Fruit fly (Drosophila melanogaster): Measurements from ENCODE around the gene CG9663.

CG9663 gene

dm6 chr2L:3302958-3303842 is at the start of gene CG9663 (continued):
- TF ChIP-seq NC2β (GFP tag; optimal IDR thresholded peaks at IDR 0.05), result peak; percentile 12
- 0 out of 2 replicates have a peak, but pooled peaks have one; percentile 26 for TF ChIP-seq inv (GFP tag; IDR thresholded peaks at IDR 0.05; ENCODE audit: partially characterized antibody)
- peak; percentile 100 for TF ChIP-seq sqz (GFP tag; optimal IDR thresholded peaks at IDR 0.05)
- no peak for TF ChIP-seq CG14860 (GFP tag; IDR thresholded peaks at IDR 0.05; ENCODE audit: partially characterized antibody)
- TF ChIP-seq cad (GFP tag; optimal IDR thresholded peaks at IDR 0.05), result no peak
- peak; percentile 31 for TF ChIP-seq oc (tag; optimal IDR thresholded peaks at IDR 0.05)
- no peak for TF ChIP-seq Bgb (GFP tag; IDR thresholded peaks at IDR 0.05; ENCODE audit: partially characterized antibody)
- no peak for TF ChIP-seq CkIIα-i1 (GFP tag; IDR thresholded peaks at IDR 0.05)
- no peak for TF ChIP-seq pan (optimal IDR thresholded peaks at IDR 0.05)
- no peak for TF ChIP-seq pan (GFP tag; optimal IDR thresholded peaks at IDR 0.05 in 1 of 2, IDR thresholded peaks at IDR 0.05 in 1 of 2)
- no peak for TF ChIP-seq ac (GFP tag; optimal IDR thresholded peaks at IDR 0.05)
- no peak for TF ChIP-seq CG3065 (GFP tag; optimal IDR thresholded peaks at IDR 0.05)
- peak; percentile 66 for TF ChIP-seq Elba2 (GFP tag; optimal IDR thresholded peaks at IDR 0.05)
- TF ChIP-seq Awh (GFP tag; IDR thresholded peaks at IDR 0.05), result peak; percentile 49; the same call in 1 of the 2 replicates
- peak; percentile 14 to 82 for TF ChIP-seq crp (GFP tag; optimal IDR thresholded peaks at IDR 0.05)
- no peak for TF ChIP-seq CG8944 (GFP tag; optimal IDR thresholded peaks at IDR 0.05)
- TF ChIP-seq CG8388 (GFP tag; optimal IDR thresholded peaks at IDR 0.05), result no peak
- no peak for TF ChIP-seq CG8290 (GFP tag; optimal IDR thresholded peaks at IDR 0.05)
- peak in 1 of 2 experiments; percentile 61 for TF ChIP-seq CG8290 (tag; optimal IDR thresholded peaks at IDR 0.05)
- peak; percentile 10 for TF ChIP-seq D19A (tag; optimal IDR thresholded peaks at IDR 0.05)
- TF ChIP-seq Sox102F (GFP tag; optimal IDR thresholded peaks at IDR 0.05), result no peak
- peak; percentile 70 for TF ChIP-seq pzg (GFP tag; optimal IDR thresholded peaks at IDR 0.05)
- no peak for TF ChIP-seq CG17361 (GFP tag; IDR thresholded peaks at IDR 0.05)
- TF ChIP-seq pnt (GFP tag; optimal IDR thresholded peaks at IDR 0.05), result no peak
- TF ChIP-seq CG9609 (GFP tag; optimal IDR thresholded peaks at IDR 0.05), result no peak
- TF ChIP-seq Dad (GFP tag; optimal IDR thresholded peaks at IDR 0.05), result no peak
- peak; percentile 3 for TF ChIP-seq Deaf1 (tag; optimal IDR thresholded peaks at IDR 0.05)
- no peak for TF ChIP-seq dmrt99B (tag; optimal IDR thresholded peaks at IDR 0.05)
- TF ChIP-seq jigr1 (GFP tag; IDR thresholded peaks at IDR 0.05), result no peak
- peak; percentile 24 for TF ChIP-seq zfh2 (GFP tag; optimal IDR thresholded peaks at IDR 0.05)
- no peak for TF ChIP-seq CG12155 (GFP tag; optimal IDR thresholded peaks at IDR 0.05)
- peak; percentile 53 for TF ChIP-seq Sin3A (optimal IDR thresholded peaks at IDR 0.05)
- peak; percentile 91 for TF ChIP-seq gfzf (GFP tag; optimal IDR thresholded peaks at IDR 0.05)
- no peak for TF ChIP-seq dan (GFP tag; IDR thresholded peaks at IDR 0.05)
- TF ChIP-seq jumu (GFP tag; optimal IDR thresholded peaks at IDR 0.05), result no peak
- TF ChIP-seq mam (GFP tag; optimal IDR thresholded peaks at IDR 0.05), result no peak
- no peak for TF ChIP-seq CG12942 (GFP tag; optimal IDR thresholded peaks at IDR 0.05)
- peak; percentile 82 for TF ChIP-seq Jarid2 (GFP tag; optimal IDR thresholded peaks at IDR 0.05)
- peak; percentile 46; the same call in 1 of the 2 replicates for TF ChIP-seq rib (GFP tag; IDR thresholded peaks at IDR 0.05)
- TF ChIP-seq CG4328 (GFP tag; optimal IDR thresholded peaks at IDR 0.05), result no peak
- peak; percentile 7 for TF ChIP-seq NK7.1 (GFP tag; optimal IDR thresholded peaks at IDR 0.05)
- TF ChIP-seq ken (GFP tag; IDR thresholded peaks at IDR 0.05), result no peak
- no peak for TF ChIP-seq CG8478 (optimal IDR thresholded peaks at IDR 0.05)
- TF ChIP-seq amos (GFP tag; IDR thresholded peaks at IDR 0.05; ENCODE audit: partially characterized antibody), result peak; percentile 46; the same call in 1 of the 2 replicates
- no peak for TF ChIP-seq sens-2 (GFP tag; IDR thresholded peaks at IDR 0.05)
- TF ChIP-seq CG2712 (tag; optimal IDR thresholded peaks at IDR 0.05), result peak; percentile 33
- TF ChIP-seq CG2889 (GFP tag; IDR thresholded peaks at IDR 0.05), result no peak
- peak; percentile 2 for TF ChIP-seq CG2678 (tag; optimal IDR thresholded peaks at IDR 0.05)
- TF ChIP-seq Adf1 (GFP tag; IDR thresholded peaks at IDR 0.05), result no peak
- peak; percentile 9 for TF ChIP-seq CG17829 (tag; optimal IDR thresholded peaks at IDR 0.05)
